Worm (Caenorhabditis elegans) whole organism, L1 larva: Measurements from ENCODE around the gene him-10.

Experiments used
- C04F5.9 ChIP-seq: sonication (generic microtip); optimal IDR thresholded peaks from 2 replicates; lab custom pipeline; 2016; ENCODE audit warnings: missing genetic modification characterization, missing compliant biosample characterization
- C16A3.4 ChIP-seq: fragments of 150-350 bp; optimal IDR thresholded peaks from 2 replicates; lab custom pipeline; 2014; ENCODE audit warnings: missing biosample characterization, missing genetic modification characterization
- C34B4.2 ChIP-seq: sonication (generic microtip); optimal IDR thresholded peaks from 2 replicates; lab custom pipeline; 2017; ENCODE audit warnings: mild to moderate bottlenecking, missing genetic modification characterization, missing compliant biosample characterization
- alr-1 ChIP-seq: fragments of 200-800 bp; sonication (Bioruptor generic); optimal IDR thresholded peaks from 2 replicates; lab custom pipeline; 2018; ENCODE audit warnings: borderline replicate concordance, mild to moderate bottlenecking, missing genetic modification characterization, missing compliant biosample characterization
- aly-2 ChIP-seq: fragments of 150-350 bp; optimal IDR thresholded peaks from 2 replicates; lab custom pipeline; 2014; ENCODE audit warnings: missing biosample characterization, missing genetic modification characterization
- blmp-1 ChIP-seq: fragments of 150-350 bp; optimal IDR thresholded peaks from 2 replicates; lab custom pipeline; 2014; ENCODE audit warnings: missing biosample characterization, missing genetic modification characterization
- ceh-88 ChIP-seq: fragments of 200-800 bp; sonication (Bioruptor generic); IDR thresholded peaks from 2 replicates; pipeline ENCODE4 v1.3.6; 2022; ENCODE audit warnings: missing genetic modification characterization, missing compliant biosample characterization
- ces-1 ChIP-seq: fragments of 150-350 bp; optimal IDR thresholded peaks from 2 replicates; lab custom pipeline; 2014; ENCODE audit warnings: missing biosample characterization, missing genetic modification reagents, missing genetic modification characterization
- dsc-1 ChIP-seq: sonication (generic microtip); optimal IDR thresholded peaks from 2 replicates; lab custom pipeline; 2016; ENCODE audit warnings: mild to moderate bottlenecking, missing genetic modification characterization, missing compliant biosample characterization
- efl-1 ChIP-seq, 4 experiments: fragments of 150-350 bp; optimal IDR thresholded peaks in 3 of 4; peaks in 1 of 4; 1 replicate in 1 of 4; 2 replicates in 3 of 4; lab custom pipeline; 2014; ENCODE audit warnings: missing biosample characterization in 2 of 4, missing genetic modification characterization in 2 of 4, missing genetic modification reagents in 2 of 4
- efl-3 ChIP-seq: fragments of 200-800 bp; sonication (Bioruptor generic); optimal IDR thresholded peaks from 2 replicates; lab custom pipeline; 2018; ENCODE audit warnings: mild to moderate bottlenecking, missing genetic modification characterization, missing compliant biosample characterization
- egl-13 ChIP-seq: sonication (generic microtip); optimal IDR thresholded peaks from 2 replicates; lab custom pipeline; 2016; ENCODE audit warnings: missing genotype, missing genetic modification reagents, missing genetic modification characterization, missing compliant biosample characterization
- egl-27 ChIP-seq, 2 experiments: fragments of 150-350 bp in 1 of 2; sonication (generic microtip); optimal IDR thresholded peaks; 3 replicates each; lab custom pipeline; 2017 to 2018; ENCODE audit warnings: missing biosample characterization in 2 of 2, missing genetic modification characterization in 2 of 2, missing genetic modification reagents in 2 of 2
- elt-2 ChIP-seq: sonication (generic microtip); optimal IDR thresholded peaks from 2 replicates; lab custom pipeline; 2016; ENCODE audit warnings: missing genetic modification characterization, mild to moderate bottlenecking, inconsistent platforms, missing compliant biosample characterization, missing genetic modification reagents
- ets-5 ChIP-seq: fragments of 200-800 bp; sonication (Bioruptor generic); IDR thresholded peaks from 2 replicates; pipeline ENCODE4 v1.3.6; 2022; ENCODE audit warnings: missing genetic modification characterization, missing compliant biosample characterization
- fkh-10 ChIP-seq: sonication (generic microtip); optimal IDR thresholded peaks from 2 replicates; lab custom pipeline; 2017; ENCODE audit warnings: missing biosample characterization, missing genetic modification reagents, missing genetic modification characterization
- fkh-4 ChIP-seq: sonication (generic microtip); optimal IDR thresholded peaks from 2 replicates; lab custom pipeline; 2016; ENCODE audit warnings: missing compliant biosample characterization, missing genetic modification characterization, borderline replicate concordance
- grh-1 ChIP-seq: fragments of 200-800 bp; sonication (Bioruptor generic); IDR thresholded peaks from 2 replicates; pipeline ENCODE4 v1.3.6; 2022; ENCODE audit warnings: missing genetic modification reagents, missing genetic modification characterization, missing compliant biosample characterization
- hpl-2 ChIP-seq: fragments of 150-350 bp; optimal IDR thresholded peaks from 2 replicates; lab custom pipeline; 2014; ENCODE audit warnings: missing biosample characterization, missing genetic modification reagents, missing genetic modification characterization
- isw-1 ChIP-seq: fragments of 200-800 bp; sonication (Bioruptor generic); IDR thresholded peaks from 2 replicates; pipeline ENCODE4 v1.3.6; 2022; ENCODE audit warnings: missing genetic modification characterization, missing compliant biosample characterization
- jun-1 ChIP-seq: fragments of 150-350 bp; optimal IDR thresholded peaks from 2 replicates; lab custom pipeline; 2014; ENCODE audit warnings: missing biosample characterization, missing genetic modification reagents, missing genetic modification characterization
- lin-13 ChIP-seq: fragments of 150-350 bp; optimal IDR thresholded peaks from 2 replicates; lab custom pipeline; 2014; ENCODE audit warnings: missing biosample characterization, missing genetic modification reagents, missing genetic modification characterization
- lin-39 ChIP-seq: fragments of 150-350 bp; optimal IDR thresholded peaks from 2 replicates; lab custom pipeline; 2014; ENCODE audit warnings: missing biosample characterization, missing genetic modification reagents, missing genetic modification characterization
- lir-3 ChIP-seq: sonication (generic microtip); optimal IDR thresholded peaks from 2 replicates; lab custom pipeline; 2016; ENCODE audit warnings: mild to moderate bottlenecking, missing genetic modification characterization, moderate library complexity, missing compliant biosample characterization; ENCODE audit not compliant: poor library complexity
- lsy-2 ChIP-seq, 2 experiments: fragments of 150-350 bp; optimal IDR thresholded peaks; 2 replicates each; lab custom pipeline; 2014; ENCODE audit warnings: missing biosample characterization in 2 of 2, missing genetic modification characterization in 2 of 2
- mdl-1 ChIP-seq, 2 experiments: fragments of 150-350 bp; optimal IDR thresholded peaks; 2 replicates each; lab custom pipeline; 2014 to 2017; ENCODE audit warnings: missing biosample characterization in 2 of 2, missing genetic modification characterization in 2 of 2, inconsistent platforms in 1 of 2
- mef-2 ChIP-seq: fragments of 150-350 bp; optimal IDR thresholded peaks from 2 replicates; lab custom pipeline; 2014; ENCODE audit warnings: missing biosample characterization, missing genetic modification characterization
- mep-1 ChIP-seq: fragments of 150-350 bp; optimal IDR thresholded peaks from 2 replicates; lab custom pipeline; 2014; ENCODE audit warnings: missing biosample characterization, missing genetic modification characterization
- nhr-11 ChIP-seq: fragments of 150-350 bp; optimal IDR thresholded peaks from 2 replicates; lab custom pipeline; 2014; ENCODE audit warnings: missing biosample characterization, missing genetic modification characterization
- nhr-20 ChIP-seq: sonication (generic microtip); optimal IDR thresholded peaks from 2 replicates; lab custom pipeline; 2016; ENCODE audit warnings: mild to moderate bottlenecking, missing genetic modification characterization, missing compliant biosample characterization
- nhr-237 ChIP-seq: fragments of 150-350 bp; optimal IDR thresholded peaks from 2 replicates; lab custom pipeline; 2014; ENCODE audit warnings: missing biosample characterization, missing genetic modification characterization
- nhr-47 ChIP-seq: sonication (generic microtip); optimal IDR thresholded peaks from 2 replicates; lab custom pipeline; 2016; ENCODE audit warnings: mild to moderate bottlenecking, missing genetic modification characterization, moderate library complexity, missing compliant biosample characterization
- nhr-76 ChIP-seq: sonication (generic microtip); optimal IDR thresholded peaks from 2 replicates; lab custom pipeline; 2017; ENCODE audit warnings: missing biosample characterization, missing genetic modification characterization
- nhr-77 ChIP-seq: fragments of 150-350 bp; optimal IDR thresholded peaks from 2 replicates; lab custom pipeline; 2014; ENCODE audit warnings: missing biosample characterization, missing genetic modification characterization
- pax-3 ChIP-seq: fragments of 200-800 bp; sonication (Bioruptor generic); optimal IDR thresholded peaks from 2 replicates; lab custom pipeline; 2018; ENCODE audit warnings: mild to moderate bottlenecking, missing genetic modification characterization, moderate library complexity, missing compliant biosample characterization
- pqm-1 ChIP-seq: sonication (generic microtip); optimal IDR thresholded peaks from 3 replicates; lab custom pipeline; 2017; ENCODE audit warnings: missing biosample characterization, missing genetic modification characterization
- rnt-1 ChIP-seq: sonication (generic microtip); optimal IDR thresholded peaks from 2 replicates; lab custom pipeline; 2016; ENCODE audit warnings: mild to moderate bottlenecking, missing genetic modification characterization, moderate library complexity, missing compliant biosample characterization
- snpc-4 ChIP-seq: fragments of 150-350 bp; optimal IDR thresholded peaks from 2 replicates; lab custom pipeline; 2014; ENCODE audit warnings: missing biosample characterization, missing genetic modification characterization
- snu-23 ChIP-seq: sonication (generic microtip); optimal IDR thresholded peaks from 2 replicates; lab custom pipeline; 2016; ENCODE audit warnings: missing genetic modification characterization, missing compliant biosample characterization
- sox-4 ChIP-seq: sonication (generic microtip); optimal IDR thresholded peaks from 2 replicates; lab custom pipeline; 2016; ENCODE audit warnings: missing genetic modification characterization, missing compliant biosample characterization
- sptf-1 ChIP-seq: fragments of 150-350 bp; optimal IDR thresholded peaks from 2 replicates; lab custom pipeline; 2014; ENCODE audit warnings: missing biosample characterization, missing genetic modification characterization
- sup-37 ChIP-seq: fragments of 200-800 bp; sonication (Bioruptor generic); optimal IDR thresholded peaks from 2 replicates; lab custom pipeline; 2018; ENCODE audit warnings: mild to moderate bottlenecking, missing genetic modification characterization, missing compliant biosample characterization
- swsn-7 ChIP-seq: sonication (generic microtip); optimal IDR thresholded peaks from 2 replicates; lab custom pipeline; 2016; ENCODE audit warnings: missing genetic modification characterization, missing compliant biosample characterization
- tlp-1 ChIP-seq: fragments of 150-350 bp; optimal IDR thresholded peaks from 2 replicates; lab custom pipeline; 2014; ENCODE audit warnings: missing biosample characterization, missing genetic modification characterization
- unc-130 ChIP-seq: fragments of 150-350 bp; optimal IDR thresholded peaks from 2 replicates; lab custom pipeline; 2017; ENCODE audit warnings: missing biosample characterization, missing genetic modification characterization, inconsistent platforms
- unc-30 ChIP-seq: sonication (generic microtip); optimal IDR thresholded peaks from 2 replicates; lab custom pipeline; 2017; ENCODE audit warnings: missing biosample characterization, missing genetic modification characterization
- unc-86 ChIP-seq: sonication (generic microtip); optimal IDR thresholded peaks from 2 replicates; lab custom pipeline; 2016; ENCODE audit warnings: missing genetic modification characterization, missing compliant biosample characterization
- unc-98 ChIP-seq: fragments of 200-800 bp; sonication (Bioruptor generic); IDR thresholded peaks from 2 replicates; pipeline ENCODE4 v1.3.6; 2022; ENCODE audit warnings: missing genetic modification characterization, missing compliant biosample characterization
- xbp-1 ChIP-seq: sonication (generic microtip); optimal IDR thresholded peaks from 2 replicates; lab custom pipeline; 2016; ENCODE audit warnings: missing genetic modification characterization, missing compliant biosample characterization
- zip-4 ChIP-seq: fragments of 200-800 bp; sonication (Bioruptor generic); optimal IDR thresholded peaks from 2 replicates; lab custom pipeline; 2018; ENCODE audit warnings: mild to moderate bottlenecking, missing genetic modification characterization, moderate library complexity, missing compliant biosample characterization
- ztf-11 ChIP-seq, 2 experiments: sonication (generic microtip); optimal IDR thresholded peaks; 2 replicates each; lab custom pipeline; 2016 to 2017; ENCODE audit warnings: missing genetic modification characterization in 2 of 2, missing biosample characterization in 1 of 2, missing compliant biosample characterization in 1 of 2
- ztf-4 ChIP-seq: fragments of 150-350 bp; optimal IDR thresholded peaks from 2 replicates; lab custom pipeline; 2014; ENCODE audit warnings: missing biosample characterization, missing genetic modification characterization

The him-10 gene

ce11 chrIII:5814098-5814497 lies 11.0 kb downstream of the him-10 start:
- TF ChIP-seq egl-27 (tag; optimal IDR thresholded peaks at IDR 0.05; lab: Kevin White, UChicago) (no peak), blmp-1 (tag; lab: Kevin White, UChicago) (no peak), efl-1 (optimal IDR thresholded peaks at IDR 0.05; lab: Kevin White, UChicago) (no peak), efl-1 (GFP tag; optimal IDR thresholded peaks at IDR 0.05 in 1 of 2; lab: Kevin White, UChicago) (peak in 1 of 2 experiments; percentile 77), ets-5 (GFP tag; lab: Robert Waterston, UW) (no peak), elt-2 (tag; lab: Kevin White, UChicago) (peak; percentile 44)

ce11 chrIII:5814799-5815198 lies 11.7 kb downstream of the him-10 start, which contains the start of gene R12B2.7:
Gene R12B2.7, plus strand, starts transcription at chrIII:5815045.
- TF ChIP-seq lin-13 (GFP tag; lab: Kevin White, UChicago) (no peak), lsy-2 (tag; optimal IDR thresholded peaks at IDR 0.05; lab: Kevin White, UChicago) (peak in 1 of 2 experiments; percentile 17), sup-37 (no peak), ces-1 (GFP tag; lab: Kevin White, UChicago) (no peak), fkh-4 (tag; lab: Kevin White, UChicago) (no peak), C04F5.9 (tag; lab: Kevin White, UChicago) (no peak), ztf-11 (tag; optimal IDR thresholded peaks at IDR 0.05; lab: Kevin White, UChicago) (no peak), sptf-1 (no peak), alr-1 (tag; lab: Kevin White, UChicago) (no peak), fkh-10 (GFP tag; lab: Kevin White, UChicago) (no peak), mdl-1 (tag; optimal IDR thresholded peaks at IDR 0.05; lab: Kevin White, UChicago) (peak in 1 of 2 experiments; percentile 10), lin-39 (tag; lab: Kevin White, UChicago) (no peak), xbp-1 (no peak), rnt-1 (tag; lab: Kevin White, UChicago) (no peak), pax-3 (tag; lab: Kevin White, UChicago) (no peak), unc-86 (tag; lab: Kevin White, UChicago) (no peak), nhr-11 (tag; lab: Kevin White, UChicago) (no peak), efl-3 (GFP tag; lab: Kevin White, UChicago) (no peak), unc-98 (GFP tag; lab: Robert Waterston, UW) (no peak), snu-23 (GFP tag; lab: Kevin White, UChicago) (peak; percentile 32), hpl-2 (GFP tag; lab: Kevin White, UChicago) (no peak), nhr-77 (tag; lab: Kevin White, UChicago) (no peak), C16A3.4 (tag; lab: Kevin White, UChicago) (no peak), zip-4 (no peak), nhr-76 (tag; lab: Kevin White, UChicago) (no peak), tlp-1 (no peak), C34B4.2 (tag; lab: Kevin White, UChicago) (no peak), egl-13 (tag; lab: Kevin White, UChicago) (no peak), ztf-4 (tag; lab: Kevin White, UChicago) (no peak), nhr-47 (tag; lab: Kevin White, UChicago) (no peak), nhr-20 (tag; lab: Kevin White, UChicago) (peak; percentile 40), blmp-1 (tag; lab: Kevin White, UChicago) (peak; percentile 51), ceh-88 (GFP tag; lab: Robert Waterston, UW) (no peak), jun-1 (tag; lab: Kevin White, UChicago) (no peak), dsc-1 (no peak), snpc-4 (no peak), sox-4 (tag; lab: Kevin White, UChicago) (no peak), unc-130 (tag; lab: Kevin White, UChicago) (peak; percentile 58), unc-30 (tag; lab: Kevin White, UChicago) (no peak), isw-1 (no peak), pqm-1 (tag; lab: Kevin White, UChicago) (no peak), lir-3 (tag; lab: Kevin White, UChicago) (no peak), mef-2 (no peak), aly-2 (tag; lab: Kevin White, UChicago) (no peak), nhr-237 (tag; lab: Kevin White, UChicago) (no peak), grh-1 (GFP tag; lab: Robert Waterston, UW) (peak; percentile 42; the same call in 1 of the 2 replicates), mep-1 (no peak), swsn-7 (no peak)
